Worm (Caenorhabditis elegans) whole organism, L3 larva: ENCODE data around the gene Y73C8C.12.

Source experiments
- jun-1 ChIP-seq: fragments of 150-350 bp; optimal IDR thresholded peaks from 2 replicates; lab custom pipeline; 2014; ENCODE audit warnings: missing biosample characterization, missing genetic modification reagents, missing genetic modification characterization
- nhr-12 ChIP-seq: fragments of 150-350 bp; optimal IDR thresholded peaks from 2 replicates; lab custom pipeline; 2014; ENCODE audit warnings: missing biosample characterization, missing genetic modification characterization
- pha-4 ChIP-seq: fragments of 150-350 bp; optimal IDR thresholded peaks from 2 replicates; lab custom pipeline; 2014; ENCODE audit warnings: missing biosample characterization, missing genetic modification reagents, missing genetic modification characterization
- sea-2 ChIP-seq: fragments of 150-350 bp; sonication (generic microtip); optimal IDR thresholded peaks from 4 replicates; lab custom pipeline; 2014; ENCODE audit warnings: missing biosample characterization, missing genetic modification reagents, missing genetic modification characterization
- tbx-2 ChIP-seq: sonication (generic microtip); optimal IDR thresholded peaks from 2 replicates; lab custom pipeline; 2016; ENCODE audit warnings: mild to moderate bottlenecking, missing genetic modification characterization, missing compliant biosample characterization
- unc-62 ChIP-seq: fragments of 150-350 bp; sonication (generic microtip); optimal IDR thresholded peaks from 4 replicates; lab custom pipeline; 2014; ENCODE audit warnings: missing biosample characterization, missing genetic modification reagents, missing genetic modification characterization
- ztf-11 ChIP-seq: fragments of 150-350 bp; optimal IDR thresholded peaks from 2 replicates; lab custom pipeline; 2014; ENCODE audit warnings: missing biosample characterization, missing genetic modification characterization

- no peak for TF ChIP-seq ztf-11
- no peak for TF ChIP-seq nhr-12 (tag; lab: Kevin White, UChicago)
- no peak for TF ChIP-seq pha-4 (tag; lab: Kevin White, UChicago)
- no peak for TF ChIP-seq unc-62 (GFP tag; lab: Kevin White, UChicago)
- TF ChIP-seq tbx-2 (tag; lab: Kevin White, UChicago) = no peak
- TF ChIP-seq sea-2 = no peak
- no peak for TF ChIP-seq jun-1 (tag; lab: Kevin White, UChicago)
Measured at ce11 chrV:3165438-3165837, 40.4 kb downstream of the Y73C8C.12 start, which contains the start of gene C36C5.14.
